Worm (Caenorhabditis elegans) whole organism, L3 larva: Measurements from ENCODE around the gene K08F8.15.

Source experiments
- ZK546.5 ChIP-seq: sonication (generic microtip); optimal IDR thresholded peaks from 2 replicates; lab custom pipeline; 2017; ENCODE audit warnings: missing biosample characterization, missing genetic modification characterization
- aly-2 ChIP-seq: fragments of 150-350 bp; optimal IDR thresholded peaks from 2 replicates; lab custom pipeline; 2014; ENCODE audit warnings: missing biosample characterization, missing genetic modification characterization
- elt-2 ChIP-seq: sonication (generic microtip); optimal IDR thresholded peaks from 2 replicates; lab custom pipeline; 2016; ENCODE audit warnings: missing genetic modification reagents, mild to moderate bottlenecking, missing genetic modification characterization, missing compliant biosample characterization
- lin-39 ChIP-seq: fragments of 150-350 bp; optimal IDR thresholded peaks from 2 replicates; lab custom pipeline; 2018; ENCODE audit warnings: missing biosample characterization, missing genetic modification reagents, missing genetic modification characterization
- nhr-11 ChIP-seq: fragments of 150-350 bp; optimal IDR thresholded peaks from 2 replicates; lab custom pipeline; 2014; ENCODE audit warnings: missing biosample characterization, missing genetic modification characterization
- nhr-12 ChIP-seq: fragments of 150-350 bp; optimal IDR thresholded peaks from 2 replicates; lab custom pipeline; 2014; ENCODE audit warnings: missing biosample characterization, missing genetic modification characterization
- nhr-23 ChIP-seq: fragments of 150-350 bp; optimal IDR thresholded peaks from 2 replicates; lab custom pipeline; 2014; ENCODE audit warnings: missing biosample characterization, missing genetic modification reagents, missing genetic modification characterization
- nhr-237 ChIP-seq: fragments of 150-350 bp; optimal IDR thresholded peaks from 2 replicates; lab custom pipeline; 2014; ENCODE audit warnings: missing biosample characterization, missing genetic modification characterization
- nhr-43 ChIP-seq: sonication (generic microtip); optimal IDR thresholded peaks from 2 replicates; lab custom pipeline; 2016; ENCODE audit warnings: mild to moderate bottlenecking, missing genetic modification characterization, missing compliant biosample characterization; ENCODE audit not compliant: poor library complexity, severe bottlenecking
- nhr-77 ChIP-seq: fragments of 150-350 bp; optimal IDR thresholded peaks from 2 replicates; lab custom pipeline; 2014; ENCODE audit warnings: missing biosample characterization, missing genetic modification characterization
- sea-2 ChIP-seq: fragments of 150-350 bp; sonication (generic microtip); optimal IDR thresholded peaks from 4 replicates; lab custom pipeline; 2014; ENCODE audit warnings: missing biosample characterization, missing genetic modification reagents, missing genetic modification characterization
- unc-39 ChIP-seq: sonication (generic microtip); optimal IDR thresholded peaks from 4 replicates; lab custom pipeline; 2017; ENCODE audit warnings: missing biosample characterization, missing genetic modification characterization

- TF ChIP-seq nhr-12 (tag; lab: Kevin White, UChicago) (no peak), lin-39 (tag; lab: Kevin White, UChicago) (no peak), nhr-237 (tag; lab: Kevin White, UChicago) (no peak), aly-2 (no peak), nhr-23 (no peak), ZK546.5 (tag; lab: Kevin White, UChicago) (no peak), sea-2 (GFP tag; lab: Kevin White, UChicago) (no peak), elt-2 (tag; lab: Kevin White, UChicago) (no peak), nhr-43 (peak; percentile 53), unc-39 (tag; lab: Kevin White, UChicago) (no peak), nhr-77 (tag; lab: Kevin White, UChicago) (no peak), nhr-11 (no peak)
These were observed 34.8 kb upstream of the K08F8.15 start for ce11 chrII:8731736-8732229.
